Worm (Caenorhabditis elegans) whole organism, L3 larva: ENCODE data around the gene rab-3.

Experiments used
- aly-2 ChIP-seq: fragments of 150-350 bp; optimal IDR thresholded peaks from 2 replicates; lab custom pipeline; 2014; ENCODE audit warnings: missing biosample characterization, missing genetic modification characterization
- ama-1 ChIP-seq: fragments of 150-350 bp; optimal IDR thresholded peaks from 2 replicates; lab custom pipeline; 2018
- ceh-82 ChIP-seq: fragments of 150-350 bp; optimal IDR thresholded peaks from 2 replicates; lab custom pipeline; 2014; ENCODE audit warnings: missing biosample characterization, missing genetic modification characterization
- daf-12 ChIP-seq: fragments of 150-350 bp; optimal IDR thresholded peaks from 2 replicates; lab custom pipeline; 2014; ENCODE audit warnings: missing biosample characterization, missing genetic modification reagents, missing genetic modification characterization
- elt-3 ChIP-seq, 3 experiments: fragments of 150-350 bp in 1 of 3; sonication (generic microtip) in 2 of 3; optimal IDR thresholded peaks; 2 replicates in 2 of 3; 4 replicates in 1 of 3; lab custom pipeline; 2014 to 2017; ENCODE audit warnings: missing biosample characterization in 3 of 3, missing genetic modification characterization in 3 of 3
- nhr-11 ChIP-seq: fragments of 150-350 bp; optimal IDR thresholded peaks from 2 replicates; lab custom pipeline; 2014; ENCODE audit warnings: missing biosample characterization, missing genetic modification characterization
- nhr-67 ChIP-seq: fragments of 150-350 bp; optimal IDR thresholded peaks from 2 replicates; lab custom pipeline; 2014; ENCODE audit warnings: missing biosample characterization, missing genetic modification characterization
- pha-4 ChIP-seq: fragments of 150-350 bp; optimal IDR thresholded peaks from 2 replicates; lab custom pipeline; 2014; ENCODE audit warnings: missing biosample characterization, missing genetic modification reagents, missing genetic modification characterization
- sea-2 ChIP-seq: fragments of 150-350 bp; sonication (generic microtip); optimal IDR thresholded peaks from 4 replicates; lab custom pipeline; 2014; ENCODE audit warnings: missing biosample characterization, missing genetic modification reagents, missing genetic modification characterization
- unc-39 ChIP-seq: sonication (generic microtip); optimal IDR thresholded peaks from 4 replicates; lab custom pipeline; 2017; ENCODE audit warnings: missing biosample characterization, missing genetic modification characterization
- unc-62 ChIP-seq: fragments of 150-350 bp; sonication (generic microtip); optimal IDR thresholded peaks from 4 replicates; lab custom pipeline; 2014; ENCODE audit warnings: missing biosample characterization, missing genetic modification reagents, missing genetic modification characterization
- zag-1 ChIP-seq: fragments of 150-350 bp; optimal IDR thresholded peaks from 2 replicates; lab custom pipeline; 2014; ENCODE audit warnings: missing biosample characterization, missing genetic modification characterization

DNA sequence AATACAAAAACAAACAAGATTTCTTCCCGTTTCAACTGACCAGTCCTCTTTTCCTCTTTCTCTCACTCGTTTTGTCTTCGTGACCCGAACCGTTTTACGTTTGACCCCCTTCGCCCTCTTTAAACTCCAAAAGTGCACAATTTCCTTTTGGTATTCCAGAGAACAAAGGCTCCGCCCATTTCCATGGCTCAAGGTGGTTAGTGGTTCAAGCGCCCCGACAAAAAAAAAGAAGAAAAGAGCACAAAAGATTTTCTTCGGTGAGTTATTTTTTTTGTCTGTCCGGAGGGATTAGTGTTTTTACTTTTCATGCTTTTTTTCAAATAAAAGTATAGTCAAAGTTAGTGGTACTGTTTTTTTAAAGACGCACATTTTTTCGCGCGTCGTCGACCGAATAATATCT is 20.1 kb downstream of the rab-3 start, which contains the start of gene osta-2:
- TF ChIP-seq ceh-82 (tag; lab: Kevin White, UChicago) (no peak), zag-1 (tag; lab: Kevin White, UChicago) (no peak), sea-2 (GFP tag; lab: Kevin White, UChicago) (no peak), nhr-11 (tag; lab: Kevin White, UChicago) (no peak), pha-4 (tag; lab: Kevin White, UChicago) (peak; percentile 25), daf-12 (tag; lab: Kevin White, UChicago) (no peak), aly-2 (no peak), elt-3 (tag; optimal IDR thresholded peaks at IDR 0.05; lab: Kevin White, UChicago) (no peak), unc-62 (GFP tag; lab: Kevin White, UChicago) (no peak), nhr-67 (no peak), unc-39 (tag; lab: Kevin White, UChicago) (no peak), ama-1 (lab: Kevin White, UChicago) (no peak)
